Fruit fly (Drosophila melanogaster): ENCODE results near the gene CG42540.

The CG42540 gene

dm6 chr3L:4590051-4590450 is 34.2 kb downstream of the CG42540 start:
- TF ChIP-seq CG17806 (tag; optimal IDR thresholded peaks at IDR 0.05), result no peak
- no peak for TF ChIP-seq CG34367 (tag; optimal IDR thresholded peaks at IDR 0.05)
- no peak for TF ChIP-seq fd96Ca (GFP tag; IDR thresholded peaks at IDR 0.05)
- TF ChIP-seq CG8301 (tag; optimal IDR thresholded peaks at IDR 0.05), result no peak
- TF ChIP-seq Ets98B (GFP tag; IDR thresholded peaks at IDR 0.05), result no peak
- TF ChIP-seq rn (GFP tag; IDR thresholded peaks at IDR 0.05), result no peak
- TF ChIP-seq Pif1A (GFP tag; optimal IDR thresholded peaks at IDR 0.05), result no peak
- TF ChIP-seq Snoo (tag; optimal IDR thresholded peaks at IDR 0.05), result no peak
- TF ChIP-seq CG8159 (tag; optimal IDR thresholded peaks at IDR 0.05), result no peak
- TF ChIP-seq CG14655 (GFP tag; optimal IDR thresholded peaks at IDR 0.05), result no peak
- TF ChIP-seq CG4496 (GFP tag; IDR thresholded peaks at IDR 0.05), result no peak
- no peak for TF ChIP-seq EcR (GFP tag; optimal IDR thresholded peaks at IDR 0.05)
- no peak for TF ChIP-seq gl (tag; optimal IDR thresholded peaks at IDR 0.05)
- TF ChIP-seq CG9948 (tag; optimal IDR thresholded peaks at IDR 0.05), result no peak
- TF ChIP-seq CG32121 (GFP tag; IDR thresholded peaks at IDR 0.05), result no peak

- no peak for TF ChIP-seq CG4496 (GFP tag; IDR thresholded peaks at IDR 0.05)
- no peak for TF ChIP-seq CG13204 (GFP tag; optimal IDR thresholded peaks at IDR 0.05)
- TF ChIP-seq CG14655 (GFP tag; optimal IDR thresholded peaks at IDR 0.05), result no peak
- TF ChIP-seq rn (GFP tag; IDR thresholded peaks at IDR 0.05), result no peak
- TF ChIP-seq CG9948 (tag; optimal IDR thresholded peaks at IDR 0.05), result no peak
- no peak for TF ChIP-seq CG8159 (tag; optimal IDR thresholded peaks at IDR 0.05)
- no peak for TF ChIP-seq Snoo (tag; optimal IDR thresholded peaks at IDR 0.05)
- no peak for TF ChIP-seq gl (tag; optimal IDR thresholded peaks at IDR 0.05)
- no peak for TF ChIP-seq CG10348 (GFP tag; IDR thresholded peaks at IDR 0.05)
- TF ChIP-seq CG32121 (GFP tag; IDR thresholded peaks at IDR 0.05), result no peak
- no peak for TF ChIP-seq fd96Ca (GFP tag; IDR thresholded peaks at IDR 0.05)
- TF ChIP-seq Ets98B (GFP tag; IDR thresholded peaks at IDR 0.05), result no peak
Measured at dm6 chr3L:4599747-4600146, 43.9 kb downstream of the CG42540 start.

DNA sequence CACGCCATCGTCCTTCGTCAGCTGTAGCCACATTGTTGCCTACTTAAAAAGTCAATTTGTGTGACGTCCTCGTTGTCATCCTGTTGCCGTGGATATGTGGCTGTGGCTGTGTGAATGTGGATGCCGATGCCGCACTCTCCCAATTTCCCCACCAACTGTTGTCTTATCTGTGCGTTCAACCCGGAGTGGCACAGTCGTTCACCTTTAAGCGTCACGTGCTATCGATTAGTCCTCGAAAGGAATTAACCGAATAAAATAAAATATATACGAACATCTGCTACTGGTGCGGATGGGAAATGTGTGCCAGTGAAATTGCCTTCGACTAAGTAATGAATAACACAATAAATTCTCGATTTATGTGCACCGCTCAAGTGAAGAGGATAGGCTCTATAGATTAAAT is 46.4 kb downstream of the CG42540 start:
- TF ChIP-seq CG14655 (GFP tag; optimal IDR thresholded peaks at IDR 0.05), result no peak
- no peak for TF ChIP-seq CG8159 (tag; optimal IDR thresholded peaks at IDR 0.05)
- TF ChIP-seq EcR (GFP tag; optimal IDR thresholded peaks at IDR 0.05), result peak; percentile 52

dm6 chr3L:4603439-4603838 is 47.6 kb downstream of the CG42540 start:
- TF ChIP-seq CG9948 (tag; optimal IDR thresholded peaks at IDR 0.05), result no peak
- no peak for TF ChIP-seq rn (GFP tag; IDR thresholded peaks at IDR 0.05)
- peak; percentile 56 for TF ChIP-seq CG15710 (tag; optimal IDR thresholded peaks at IDR 0.05)
- 0 out of 2 replicates have a peak, but pooled peaks have one; percentile 38 for TF ChIP-seq CG12605 (GFP tag; IDR thresholded peaks at IDR 0.05)
- TF ChIP-seq CG34367 (tag; optimal IDR thresholded peaks at IDR 0.05), result peak; percentile 22
- TF ChIP-seq EcR (GFP tag; optimal IDR thresholded peaks at IDR 0.05), result peak; percentile 83
- peak; percentile 22 for TF ChIP-seq CG14655 (GFP tag; optimal IDR thresholded peaks at IDR 0.05)
- TF ChIP-seq CG17806 (tag; optimal IDR thresholded peaks at IDR 0.05), result no peak
- TF ChIP-seq CG8159 (tag; optimal IDR thresholded peaks at IDR 0.05), result peak; percentile 58
- TF ChIP-seq CG13204 (GFP tag; optimal IDR thresholded peaks at IDR 0.05), result no peak

dm6 chr3L:4606739-4607428 is 51.0 kb downstream of the CG42540 start:
- TF ChIP-seq Ets98B (GFP tag; IDR thresholded peaks at IDR 0.05) (no peak), Snoo (tag; optimal IDR thresholded peaks at IDR 0.05) (no peak), CG32121 (GFP tag; IDR thresholded peaks at IDR 0.05) (no peak), CG34367 (tag; optimal IDR thresholded peaks at IDR 0.05) (no peak), CG15710 (tag; optimal IDR thresholded peaks at IDR 0.05) (no peak), CG14655 (GFP tag; optimal IDR thresholded peaks at IDR 0.05) (no peak), Pif1A (GFP tag; optimal IDR thresholded peaks at IDR 0.05) (no peak), CG8159 (tag; optimal IDR thresholded peaks at IDR 0.05) (no peak), CG10348 (GFP tag; IDR thresholded peaks at IDR 0.05) (no peak), D1 (tag; optimal IDR thresholded peaks at IDR 0.05) (no peak), gl (tag; optimal IDR thresholded peaks at IDR 0.05) (no peak), CG17806 (tag; optimal IDR thresholded peaks at IDR 0.05) (no peak), Pif1B (GFP tag; optimal IDR thresholded peaks at IDR 0.05) (no peak), fd96Ca (GFP tag; IDR thresholded peaks at IDR 0.05) (no peak), CG8301 (tag; optimal IDR thresholded peaks at IDR 0.05) (no peak), CG4496 (GFP tag; IDR thresholded peaks at IDR 0.05) (no peak), rn (GFP tag; IDR thresholded peaks at IDR 0.05) (no peak)

- peak; percentile 62 for TF ChIP-seq Pif1B (GFP tag; optimal IDR thresholded peaks at IDR 0.05)
- peak; percentile 88 for TF ChIP-seq fd96Ca (GFP tag; IDR thresholded peaks at IDR 0.05)
- TF ChIP-seq CG13204 (GFP tag; optimal IDR thresholded peaks at IDR 0.05), result no peak
- TF ChIP-seq EcR (GFP tag; optimal IDR thresholded peaks at IDR 0.05), result no peak
- peak; percentile 85 for TF ChIP-seq Ets98B (GFP tag; IDR thresholded peaks at IDR 0.05)
- TF ChIP-seq CG9948 (tag; optimal IDR thresholded peaks at IDR 0.05), result peak; percentile 49
- peak; percentile 62 for TF ChIP-seq CG8159 (tag; optimal IDR thresholded peaks at IDR 0.05)
- peak; percentile 30 for TF ChIP-seq Snoo (tag; optimal IDR thresholded peaks at IDR 0.05)
- peak; percentile 15 for TF ChIP-seq CG34367 (tag; optimal IDR thresholded peaks at IDR 0.05)
- no peak for TF ChIP-seq gl (tag; optimal IDR thresholded peaks at IDR 0.05)
- peak; percentile 88 for TF ChIP-seq CG4496 (GFP tag; IDR thresholded peaks at IDR 0.05)
- peak; percentile 69 for TF ChIP-seq CG14655 (GFP tag; optimal IDR thresholded peaks at IDR 0.05)
- TF ChIP-seq CG12605 (GFP tag; IDR thresholded peaks at IDR 0.05), result peak; percentile 71
- peak; percentile 92 for TF ChIP-seq CG32121 (GFP tag; IDR thresholded peaks at IDR 0.05)
- TF ChIP-seq CG10348 (GFP tag; IDR thresholded peaks at IDR 0.05), result no peak
- peak; percentile 45 for TF ChIP-seq CG17806 (tag; optimal IDR thresholded peaks at IDR 0.05)
- TF ChIP-seq D1 (tag; optimal IDR thresholded peaks at IDR 0.05), result no peak
- peak; percentile 64 for TF ChIP-seq CG8301 (tag; optimal IDR thresholded peaks at IDR 0.05)
- TF ChIP-seq CG15710 (tag; optimal IDR thresholded peaks at IDR 0.05), result peak; percentile 39
- peak; percentile 74 for TF ChIP-seq Pif1A (GFP tag; optimal IDR thresholded peaks at IDR 0.05)
- peak; percentile 63 for TF ChIP-seq rn (GFP tag; IDR thresholded peaks at IDR 0.05)
Measured at dm6 chr3L:4607653-4608052, 51.8 kb downstream of the CG42540 start.
